Fruit fly (Drosophila melanogaster) whole organism, embryonic: Measurements from ENCODE around the gene CG31926.
A peak's percentile ranks its signal among the peaks of the same experiment; 100 is the strongest.

Experiments
- ATbp ChIP-seq: fragments of 200-800 bp; sonication (Bioruptor generic); optimal IDR thresholded peaks from 2 replicates; lab custom pipeline; 2017; ENCODE audit warnings: missing biosample characterization, mild to moderate bottlenecking, missing genetic modification characterization, missing genetic modification reagents
- Awh ChIP-seq: fragments of 200-800 bp; sonication (Bioruptor generic); IDR thresholded peaks from 2 replicates; pipeline ENCODE4, ENCODE4 v1.3.6; 2022; ENCODE audit warnings: missing biosample characterization, missing genetic modification characterization
- Bdp1 ChIP-seq: fragments of 200-800 bp; sonication (Bioruptor generic); optimal IDR thresholded peaks from 3 replicates; lab custom pipeline; 2016; ENCODE audit warnings: missing biosample characterization, missing genetic modification characterization
- Bteb2 ChIP-seq: fragments of 200-800 bp; sonication (Bioruptor generic); optimal IDR thresholded peaks from 2 replicates; lab custom pipeline; 2016; ENCODE audit warnings: missing biosample characterization, missing genetic modification characterization
- CG10959 ChIP-seq: fragments of 200-800 bp; sonication (Bioruptor generic); IDR thresholded peaks from 2 replicates; pipeline ENCODE4 v1.3.6; 2022; ENCODE audit warnings: missing biosample characterization, missing genetic modification characterization
- CG14860 ChIP-seq: fragments of 200-800 bp; sonication (Bioruptor generic); IDR thresholded peaks from 3 replicates; pipeline ENCODE4 v1.3.6; 2022; ENCODE audit warnings: missing biosample characterization, missing genetic modification characterization; ENCODE audit not compliant: partially characterized antibody
- CG17359 ChIP-seq: fragments of 200-800 bp; sonication (Bioruptor generic); optimal IDR thresholded peaks from 3 replicates; lab custom pipeline; 2018; ENCODE audit warnings: missing biosample characterization, mild to moderate bottlenecking, missing genetic modification characterization, moderate library complexity
- CG2199 ChIP-seq: fragments of 200-800 bp; sonication (Bioruptor generic); IDR thresholded peaks from 3 replicates; pipeline ENCODE4 v1.3.6; 2022; ENCODE audit warnings: missing biosample characterization, missing genetic modification characterization
- CG30403 ChIP-seq: fragments of 200-800 bp; sonication (Bioruptor generic); optimal IDR thresholded peaks from 3 replicates; lab custom pipeline; 2016; ENCODE audit warnings: missing biosample characterization, missing genetic modification characterization
- CG33557 ChIP-seq: fragments of 200-800 bp; sonication (Bioruptor generic); optimal IDR thresholded peaks from 2 replicates; lab custom pipeline; 2019; ENCODE audit warnings: missing biosample characterization, mild to moderate bottlenecking, missing genetic modification characterization, moderate library complexity
- CG34376 ChIP-seq: fragments of 200-800 bp; sonication (Bioruptor generic); optimal IDR thresholded peaks from 2 replicates; lab custom pipeline; 2018; ENCODE audit warnings: missing biosample characterization, mild to moderate bottlenecking, missing genetic modification characterization
- CG5180 ChIP-seq: fragments of 200-800 bp; sonication (Bioruptor generic); optimal IDR thresholded peaks from 3 replicates; lab custom pipeline; 2017; ENCODE audit warnings: missing biosample characterization, missing genetic modification characterization, mild to moderate bottlenecking, moderate library complexity, missing genetic modification reagents
- CG6654 ChIP-seq: fragments of 200-800 bp; sonication (Bioruptor generic); optimal IDR thresholded peaks from 2 replicates; lab custom pipeline; 2017; ENCODE audit warnings: missing biosample characterization, mild to moderate bottlenecking, missing genetic modification characterization
- CG7556 ChIP-seq: fragments of 200-800 bp; sonication (Bioruptor generic); optimal IDR thresholded peaks from 2 replicates; lab custom pipeline; 2017; ENCODE audit warnings: missing biosample characterization, mild to moderate bottlenecking, missing genetic modification characterization
- CG9609 ChIP-seq: fragments of 200-800 bp; sonication (Bioruptor generic); optimal IDR thresholded peaks from 3 replicates; lab custom pipeline; 2016; ENCODE audit warnings: missing biosample characterization, missing genetic modification characterization
- CG9727 ChIP-seq: fragments of 200-800 bp; sonication (Bioruptor generic); optimal IDR thresholded peaks from 3 replicates; lab custom pipeline; 2017; ENCODE audit warnings: missing biosample characterization, mild to moderate bottlenecking, missing genetic modification characterization
- Dll ChIP-seq: fragments of 200-800 bp; sonication (Bioruptor generic); IDR thresholded peaks from 4 replicates; pipeline ENCODE4 v1.3.6; 2022; ENCODE audit warnings: missing biosample characterization, missing genetic modification characterization; ENCODE audit not compliant: partially characterized antibody
- Doc3 ChIP-seq: fragments of 200-800 bp; sonication (Bioruptor generic); IDR thresholded peaks from 3 replicates; pipeline ENCODE4 v1.3.6; 2022; ENCODE audit warnings: missing biosample characterization, missing genetic modification characterization; ENCODE audit not compliant: partially characterized antibody
- Fer3 ChIP-seq: fragments of 200-800 bp; sonication (Bioruptor generic); optimal IDR thresholded peaks from 2 replicates; lab custom pipeline; 2018; ENCODE audit warnings: missing biosample characterization, mild to moderate bottlenecking, missing genetic modification characterization, moderate library complexity
- H2.0 ChIP-seq: fragments of 200-800 bp; sonication (Bioruptor generic); IDR thresholded peaks from 2 replicates; pipeline ENCODE4 v1.3.6; 2022; ENCODE audit warnings: missing biosample characterization, missing genetic modification characterization
- Hr78 ChIP-seq, 2 experiments: fragments of 200-800 bp in 1 of 2; fragments of >200 bp in 1 of 2; sonication (Bioruptor generic) in 1 of 2; optimal IDR thresholded peaks; 2 replicates each; lab custom pipeline; 2017 to 2019; ENCODE audit warnings: missing biosample characterization in 2 of 2, missing genetic modification characterization in 2 of 2, mild to moderate bottlenecking in 1 of 2, moderate library complexity in 1 of 2
- Kr ChIP-seq: fragments of 200-800 bp; sonication (Bioruptor generic); optimal IDR thresholded peaks from 2 replicates; lab custom pipeline; 2017; ENCODE audit warnings: missing biosample characterization, mild to moderate bottlenecking, missing genetic modification characterization
- Med ChIP-seq: fragments of 200-800 bp; sonication (Bioruptor generic); peaks from one replicate; lab custom pipeline; 2016; ENCODE audit warnings: missing biosample characterization, missing genetic modification characterization, mild to moderate bottlenecking, inconsistent platforms, moderate library complexity
- abd-A ChIP-seq: fragments of 200-800 bp; sonication (Bioruptor generic); optimal IDR thresholded peaks from 3 replicates; lab custom pipeline; 2019; ENCODE audit warnings: missing biosample characterization, mild to moderate bottlenecking, missing genetic modification characterization, moderate library complexity
- bab2 ChIP-seq: fragments of 200-800 bp; sonication (Bioruptor generic); optimal IDR thresholded peaks from 2 replicates; lab custom pipeline; 2016; ENCODE audit warnings: missing biosample characterization, missing genetic modification characterization
- bsh ChIP-seq, 2 experiments: fragments of 200-800 bp; sonication (Bioruptor generic); optimal IDR thresholded peaks; 2 replicates each; lab custom pipeline; 2017 to 2018; ENCODE audit warnings: mild to moderate bottlenecking in 2 of 2, missing biosample characterization in 2 of 2, missing genetic modification characterization in 2 of 2, moderate library complexity in 1 of 2
- cg ChIP-seq: fragments of 200-800 bp; sonication (Bioruptor generic); optimal IDR thresholded peaks from 3 replicates; lab custom pipeline; 2019; ENCODE audit warnings: missing biosample characterization, mild to moderate bottlenecking, missing genetic modification characterization, moderate library complexity
- chn ChIP-seq: fragments of 200-800 bp; sonication (Bioruptor generic); optimal IDR thresholded peaks from 2 replicates; lab custom pipeline; 2016; ENCODE audit warnings: missing biosample characterization, missing genetic modification characterization
- ci ChIP-seq: fragments of 200-800 bp; sonication (Bioruptor generic); IDR thresholded peaks from 3 replicates; pipeline ENCODE4 v1.3.6; 2022; ENCODE audit warnings: missing biosample characterization, missing genetic modification characterization
- crol ChIP-seq: fragments of 200-800 bp; sonication (Bioruptor generic); IDR thresholded peaks from 2 replicates; pipeline ENCODE4 v1.3.6; 2022; ENCODE audit warnings: missing biosample characterization, missing genetic modification characterization
- ewg ChIP-seq: fragments of 200-800 bp; sonication (Bioruptor generic); optimal IDR thresholded peaks from 3 replicates; lab custom pipeline; 2017; ENCODE audit warnings: mild to moderate bottlenecking, missing biosample characterization, missing genetic modification reagents, missing genetic modification characterization
- gcm ChIP-seq: fragments of 200-800 bp; sonication (Bioruptor generic); optimal IDR thresholded peaks from 2 replicates; lab custom pipeline; 2019; ENCODE audit warnings: missing biosample characterization, mild to moderate bottlenecking, missing genetic modification characterization, moderate library complexity
- gem ChIP-seq: fragments of 200-800 bp; sonication (Bioruptor generic); optimal IDR thresholded peaks from 2 replicates; lab custom pipeline; 2019; ENCODE audit warnings: missing biosample characterization, mild to moderate bottlenecking, missing genetic modification characterization, moderate library complexity
- grn ChIP-seq: fragments of 200-800 bp; sonication (Bioruptor generic); optimal IDR thresholded peaks from 3 replicates; lab custom pipeline; 2017; ENCODE audit warnings: missing biosample characterization, missing genetic modification characterization
- kni ChIP-seq: fragments of 200-800 bp; sonication (Bioruptor generic); optimal IDR thresholded peaks from 3 replicates; lab custom pipeline; 2017; ENCODE audit warnings: mild to moderate bottlenecking, missing biosample characterization, missing genetic modification reagents, missing genetic modification characterization
- maf-S ChIP-seq: fragments of 200-800 bp; sonication (Bioruptor generic); optimal IDR thresholded peaks from 2 replicates; lab custom pipeline; 2016; ENCODE audit warnings: missing biosample characterization, missing genetic modification characterization
- nau ChIP-seq: fragments of 200-800 bp; sonication (Bioruptor generic); optimal IDR thresholded peaks from 3 replicates; lab custom pipeline; 2017; ENCODE audit warnings: missing biosample characterization, mild to moderate bottlenecking, missing genetic modification characterization, missing genetic modification reagents
- oc ChIP-seq: fragments of 200-800 bp; sonication (Bioruptor generic); optimal IDR thresholded peaks from 2 replicates; lab custom pipeline; 2018; ENCODE audit warnings: missing biosample characterization, mild to moderate bottlenecking, missing genetic modification characterization, moderate library complexity
- pros ChIP-seq: fragments of 200-800 bp; sonication (Bioruptor generic); optimal IDR thresholded peaks from 3 replicates; lab custom pipeline; 2019; ENCODE audit warnings: missing biosample characterization, mild to moderate bottlenecking, missing genetic modification characterization, moderate library complexity
- sd ChIP-seq: fragments of 200-800 bp; sonication (Bioruptor generic); optimal IDR thresholded peaks from 3 replicates; lab custom pipeline; 2018; ENCODE audit warnings: missing biosample characterization, mild to moderate bottlenecking, missing genetic modification characterization, moderate library complexity
- sens-2 ChIP-seq: fragments of 200-800 bp; sonication (Bioruptor generic); IDR thresholded peaks from 2 replicates; pipeline ENCODE4 v1.3.6; 2022; ENCODE audit warnings: missing biosample characterization, missing genetic modification characterization
- so ChIP-seq: fragments of 200-800 bp; sonication (Bioruptor generic); IDR thresholded peaks from 3 replicates; pipeline ENCODE4 v1.3.6; 2022; ENCODE audit warnings: missing biosample characterization, missing genetic modification characterization
- sr ChIP-seq: fragments of 200-800 bp; sonication (Bioruptor generic); IDR thresholded peaks from 3 replicates; pipeline ENCODE4 v1.3.6; 2022; ENCODE audit warnings: missing biosample characterization, missing genetic modification characterization
- tgo ChIP-seq: fragments of 200-800 bp; sonication (Bioruptor generic); IDR thresholded peaks from 3 replicates; pipeline ENCODE4 v1.3.6; 2022; ENCODE audit warnings: missing biosample characterization, missing genetic modification characterization
- unpg ChIP-seq: fragments of 200-800 bp; sonication (Bioruptor generic); optimal IDR thresholded peaks from 3 replicates; lab custom pipeline; 2018; ENCODE audit warnings: missing biosample characterization, mild to moderate bottlenecking, missing genetic modification characterization, moderate library complexity
- z ChIP-seq: fragments of 200-800 bp; sonication (Bioruptor generic); IDR thresholded peaks from 3 replicates; pipeline ENCODE4 v1.3.6; 2022; ENCODE audit warnings: missing biosample characterization, missing genetic modification characterization
- zen ChIP-seq: fragments of 200-800 bp; sonication (Bioruptor generic); optimal IDR thresholded peaks from 3 replicates; lab custom pipeline; 2018; ENCODE audit warnings: missing biosample characterization, mild to moderate bottlenecking, missing genetic modification characterization, moderate library complexity

CG31926 gene

DNA sequence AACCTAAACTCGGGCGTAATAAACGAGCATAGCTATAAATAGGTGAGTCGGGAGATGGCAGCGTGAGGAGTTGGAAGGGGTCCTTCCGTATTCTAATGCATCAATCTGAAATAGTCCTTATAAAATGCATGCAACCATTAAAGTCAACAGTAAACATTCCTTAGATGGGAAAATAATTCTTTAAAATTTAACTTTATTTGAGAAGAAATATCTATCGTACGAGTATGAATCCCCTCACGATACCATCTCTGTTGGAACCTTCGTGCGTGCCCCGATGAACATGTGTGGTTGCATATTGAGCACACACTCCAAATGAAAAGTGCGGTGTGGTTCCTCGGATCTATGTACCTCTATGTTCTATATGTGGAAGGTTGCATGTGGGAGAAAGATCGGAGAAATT, 33.1 kb upstream of the CG31926 start (continued):
- TF ChIP-seq CG14860 (GFP tag; lab: Robert Waterston, UW), result peak; percentile 70
- peak; percentile 68 for TF ChIP-seq sens-2 (GFP tag; lab: Robert Waterston, UW)
- no peak for TF ChIP-seq CG17359 (tag; lab: Kevin White, UChicago)
- peak; percentile 42 for TF ChIP-seq CG30403 (GFP tag; lab: Kevin White, UChicago)
- TF ChIP-seq CG5180, result peak; percentile 82
- peak; percentile 92 for TF ChIP-seq Dll (GFP tag; lab: Robert Waterston, UW)
- 0 out of 3 replicates have a peak, but pooled peaks have one; percentile 54 for TF ChIP-seq z (GFP tag; lab: Robert Waterston, UW)
- TF ChIP-seq H2.0, result peak; percentile 31; the same call in 1 of the 2 replicates
- no peak for TF ChIP-seq nau (GFP tag; lab: Kevin White, UChicago)

DNA sequence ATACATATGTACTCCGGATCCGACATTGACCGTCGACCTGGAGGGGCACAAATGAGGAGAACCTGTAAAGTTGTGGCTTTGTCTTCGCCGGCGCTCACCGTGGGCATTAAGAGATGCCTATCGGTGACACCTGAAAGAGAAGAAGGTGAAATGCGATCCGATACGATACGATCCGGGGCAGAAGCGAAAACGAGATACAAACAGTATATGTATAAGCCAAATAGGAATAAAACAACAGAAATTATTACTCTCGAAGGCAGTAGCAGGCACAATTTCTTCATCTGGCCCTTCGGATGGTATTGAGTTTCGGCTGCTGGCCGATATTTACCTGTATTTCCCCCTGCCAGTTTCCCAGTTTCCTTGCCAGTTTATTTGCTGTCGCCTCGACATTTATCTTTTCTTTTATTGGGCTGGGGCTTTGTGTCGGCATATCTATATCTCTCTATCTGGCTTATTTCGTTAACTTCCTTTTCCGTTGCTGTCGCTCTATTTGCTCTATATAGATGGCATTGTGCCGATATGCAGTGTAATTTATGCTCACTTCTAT, 31.8 kb upstream of the CG31926 start:
- TF ChIP-seq oc (tag; lab: Kevin White, UChicago), result peak; percentile 19
- TF ChIP-seq cg (GFP tag; lab: Kevin White, UChicago), result peak; percentile 7
- TF ChIP-seq so (GFP tag; lab: Robert Waterston, UW), result 0 out of 3 replicates have a peak, but pooled peaks have one; percentile 11
- TF ChIP-seq Med (GFP tag; lab: Kevin White, UChicago), result no peak
- TF ChIP-seq kni, result peak; percentile 88
- TF ChIP-seq ATbp (GFP tag; lab: Kevin White, UChicago), result no peak
- 0 out of 2 replicates have a peak, but pooled peaks have one; percentile 14 for TF ChIP-seq crol (GFP tag; lab: Robert Waterston, UW)
- TF ChIP-seq grn (GFP tag; lab: Kevin White, UChicago), result peak; percentile 98
- TF ChIP-seq ewg (GFP tag; lab: Kevin White, UChicago), result no peak
- TF ChIP-seq pros (GFP tag; lab: Kevin White, UChicago), result peak; percentile 32
- no peak for TF ChIP-seq CG34376 (GFP tag; lab: Kevin White, UChicago)
- peak; percentile 62 for TF ChIP-seq abd-A
- TF ChIP-seq CG2199, result peak; percentile 73; the same call in 1 of the 3 replicates
- no peak for TF ChIP-seq CG9609 (GFP tag; lab: Kevin White, UChicago)
- peak; percentile 35 for TF ChIP-seq zen (tag; lab: Kevin White, UChicago)
- TF ChIP-seq maf-S (GFP tag; lab: Kevin White, UChicago), result no peak
- TF ChIP-seq ci (GFP tag; lab: Robert Waterston, UW), result 0 out of 3 replicates have a peak, but pooled peaks have one; percentile 36
- peak in 1 of 2 experiments; percentile 3 for TF ChIP-seq Hr78 (GFP tag; optimal IDR thresholded peaks at IDR 0.05; lab: Kevin White, UChicago)
- TF ChIP-seq Kr, result peak; percentile 9
- no peak for TF ChIP-seq chn (GFP tag; lab: Kevin White, UChicago)

DNA sequence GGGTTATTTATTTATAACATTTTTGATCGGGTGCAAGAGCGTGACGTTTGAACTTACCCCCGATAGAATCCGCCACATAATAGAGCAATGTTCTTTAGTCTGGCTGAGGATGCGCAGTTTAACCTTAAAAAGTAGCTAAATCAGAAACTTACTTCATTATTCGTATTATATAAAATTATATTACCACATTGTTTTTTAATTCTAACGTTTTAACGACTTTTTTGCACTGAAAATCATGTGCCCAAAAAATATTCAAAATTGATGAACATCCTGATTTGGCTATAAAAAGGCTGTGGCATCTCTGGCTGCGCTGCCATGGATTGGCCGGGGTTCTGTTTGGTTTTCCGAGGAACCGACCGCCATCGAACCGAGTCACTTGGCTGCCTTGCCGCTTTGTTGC, 25.3 kb upstream of the CG31926 start:
- no peak for TF ChIP-seq sr
- TF ChIP-seq bsh (GFP tag; optimal IDR thresholded peaks at IDR 0.05; lab: Kevin White, UChicago), result peak in 1 of 2 experiments; percentile 42
- no peak for TF ChIP-seq Doc3
- no peak for TF ChIP-seq Fer3
- peak; percentile 47 for TF ChIP-seq CG9727
- no peak for TF ChIP-seq CG6654 (GFP tag; lab: Kevin White, UChicago)
- peak; percentile 13 for TF ChIP-seq gcm (GFP tag; lab: Kevin White, UChicago)
- peak; percentile 15 for TF ChIP-seq CG7556 (GFP tag; lab: Kevin White, UChicago)
- TF ChIP-seq CG10959 (GFP tag; lab: Robert Waterston, UW), result 0 out of 2 replicates have a peak, but pooled peaks have one; percentile 24
- TF ChIP-seq bab2 (GFP tag; lab: Kevin White, UChicago), result no peak
- no peak for TF ChIP-seq Awh (GFP tag; lab: Robert Waterston, UW)
- peak; percentile 4 for TF ChIP-seq CG33557 (GFP tag; lab: Kevin White, UChicago)
- no peak for TF ChIP-seq Bteb2 (GFP tag; lab: Kevin White, UChicago)
- peak; percentile 60 for TF ChIP-seq gem
- no peak for TF ChIP-seq Bdp1
- no peak for TF ChIP-seq sd (tag; lab: Kevin White, UChicago)
- TF ChIP-seq unpg (GFP tag; lab: Kevin White, UChicago), result peak; percentile 38
- 0 out of 3 replicates have a peak, but pooled peaks have one; percentile 20 for TF ChIP-seq tgo (GFP tag; lab: Robert Waterston, UW)
